Worm (Caenorhabditis elegans): Measurements from ENCODE around the gene F53A9.7.

Gene F53A9.7

DNA sequence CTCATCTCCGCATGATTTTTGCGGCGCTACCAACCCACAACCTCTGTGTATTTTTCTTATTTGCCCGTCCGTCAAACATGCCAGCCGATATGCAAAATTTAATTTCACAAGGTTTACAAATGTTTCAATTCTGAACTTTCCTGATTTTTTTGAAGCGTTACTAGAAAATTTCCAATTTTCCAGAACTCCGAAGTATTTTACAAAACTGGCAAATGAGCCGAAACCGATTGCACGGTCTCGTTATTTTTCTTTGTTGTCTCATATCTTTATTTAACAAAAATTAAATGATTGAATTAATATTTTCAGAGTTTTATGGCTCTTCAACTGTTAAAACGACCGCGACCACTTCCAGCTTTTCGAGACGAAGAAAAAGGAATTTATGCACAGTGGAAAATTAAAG lies 8.7 kb downstream of the F53A9.7 start, which contains the start of gene F53A9.3:
TSS of gene F53A9.3 (plus strand) at position 301 of the 400 bp plus-strand sequence.
- TF ChIP-seq snpc-4 (GFP tag; optimal IDR thresholded peaks at IDR 0.05): no peak
- TF ChIP-seq snpc-4 (tag; optimal IDR thresholded peaks at IDR 0.05): no peak
- no peak for TF ChIP-seq ceh-40 (GFP tag; IDR thresholded peaks at IDR 0.05)
- TF ChIP-seq unc-130 (GFP tag; optimal IDR thresholded peaks at IDR 0.05): no peak
- TF ChIP-seq T26A5.8 (tag; optimal IDR thresholded peaks at IDR 0.05): no peak
- TF ChIP-seq rec-8 (tag; optimal IDR thresholded peaks at IDR 0.05): no peak
- no peak for TF ChIP-seq F39B2.1 (GFP tag; IDR thresholded peaks at IDR 0.05)
- TF ChIP-seq K12H6.12 (tag; optimal IDR thresholded peaks at IDR 0.05): no peak
- no peak for TF ChIP-seq Y56A3A.18 (GFP tag; IDR thresholded peaks at IDR 0.05)
- TF ChIP-seq ceh-100 (GFP tag; IDR thresholded peaks at IDR 0.05): no peak
- TF ChIP-seq ztf-6 (GFP tag; IDR thresholded peaks at IDR 0.05): no peak
- TF ChIP-seq atf-7 (tag; optimal IDR thresholded peaks at IDR 0.05): no peak
- no peak for TF ChIP-seq mes-4 (tag; optimal IDR thresholded peaks at IDR 0.05)

DNA sequence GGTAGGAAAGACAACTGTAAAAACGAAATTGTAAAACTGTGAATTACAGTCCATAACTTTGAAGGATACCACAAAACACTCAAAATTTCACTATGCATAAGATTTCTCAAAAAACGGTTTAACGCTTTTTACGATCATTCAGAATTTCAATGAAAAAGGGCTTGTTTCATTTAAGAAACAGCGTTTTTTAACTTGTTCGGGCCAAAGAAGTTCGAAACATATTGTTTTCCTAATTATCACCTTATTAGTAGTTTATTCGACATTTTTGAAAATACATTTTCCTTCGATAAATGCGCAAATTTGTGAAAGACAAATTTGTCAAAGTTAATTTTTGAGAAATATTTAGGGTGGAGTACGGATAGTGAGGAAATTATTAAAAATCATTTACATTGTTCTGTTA lies 11.9 kb downstream of the F53A9.7 start:
- TF ChIP-seq F57A8.1 (GFP tag; optimal IDR thresholded peaks at IDR 0.05): no peak
- no peak for TF ChIP-seq tbx-9 (tag; optimal IDR thresholded peaks at IDR 0.05; ENCODE audit: borderline replicate concordance)
- TF ChIP-seq attf-3 (GFP tag; conservative IDR thresholded peaks at IDR 0.05): no peak
- TF ChIP-seq egrh-3 (GFP tag; IDR thresholded peaks at IDR 0.05): no peak

DNA sequence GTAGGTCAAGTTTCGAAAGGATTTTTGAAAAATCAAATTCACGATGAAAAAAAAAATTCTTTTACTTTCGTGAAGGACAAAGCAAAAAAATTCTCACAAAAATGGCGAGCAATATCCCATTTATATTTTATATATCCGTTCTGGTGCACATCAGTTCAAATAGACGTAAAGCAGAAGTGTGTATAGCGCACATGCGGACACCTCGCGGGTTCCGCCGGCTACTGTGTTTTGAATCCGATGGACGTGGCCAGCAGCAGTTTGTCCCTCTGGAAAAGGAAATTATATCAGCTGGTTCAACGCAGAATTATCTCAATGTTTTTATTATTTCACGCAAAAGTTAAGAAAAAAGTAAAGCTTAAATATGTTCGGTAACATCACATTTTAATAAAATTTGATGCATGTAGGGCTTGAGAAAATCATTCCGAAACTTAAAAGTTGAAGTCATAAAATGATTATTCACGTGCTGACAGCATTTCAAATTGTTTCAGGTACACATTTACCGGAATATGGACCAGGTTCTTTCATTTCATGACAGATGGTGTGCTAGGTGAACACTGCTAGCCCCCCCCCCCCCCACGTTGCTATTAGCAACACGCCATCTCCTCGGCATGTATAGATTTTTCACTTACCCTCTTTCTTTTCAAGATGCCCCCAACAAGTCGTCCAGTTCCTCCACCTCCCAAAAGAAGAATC lies 12.9 kb downstream of the F53A9.7 start, which contains the start of gene jbts-14:
TSS of gene jbts-14 (plus strand) at position 643 of the 693 bp plus-strand sequence.
- peak; percentile 86 for TF ChIP-seq snpc-1.1 (tag; optimal IDR thresholded peaks at IDR 0.05; ENCODE audit: insufficient read depth)
- peak; percentile 30 for TF ChIP-seq snpc-3.4 (tag; optimal IDR thresholded peaks at IDR 0.05)
- no peak for TF ChIP-seq nhr-179 (tag; optimal IDR thresholded peaks at IDR 0.05)
- peak; percentile 63 for TF ChIP-seq snpc-4 (GFP tag; optimal IDR thresholded peaks at IDR 0.05)
- peak in 2 of 4 experiments; percentile 80 to 90 for TF ChIP-seq snpc-4 (tag; optimal IDR thresholded peaks at IDR 0.05)

DNA sequence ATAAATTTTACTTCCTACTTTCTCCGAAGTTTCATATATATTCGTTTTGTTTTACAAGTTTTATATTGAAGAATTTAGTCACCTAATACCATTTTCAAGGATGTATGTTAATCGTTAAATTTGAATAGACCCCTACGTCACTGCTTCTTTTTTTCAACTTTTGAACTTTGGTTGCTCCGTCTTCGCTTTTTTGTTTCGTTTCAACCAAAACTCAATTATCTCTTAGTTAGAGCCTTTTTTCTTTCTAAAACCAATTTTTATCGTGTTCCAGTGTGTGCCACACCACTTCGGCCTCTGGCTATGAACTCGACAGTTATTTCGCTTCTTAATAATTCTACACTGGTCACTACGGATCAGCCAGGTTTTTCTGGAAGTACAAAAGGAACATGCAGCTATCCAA lies 19.2 kb downstream of the F53A9.7 start, which contains the start of gene frpr-8:
TSS of gene frpr-8 (plus strand) at position 301 of the 400 bp plus-strand sequence.
- no peak for TF ChIP-seq snpc-1.1 (tag; optimal IDR thresholded peaks at IDR 0.05; ENCODE audit: insufficient read depth)
- no peak for TF ChIP-seq B0035.1 (tag; optimal IDR thresholded peaks at IDR 0.05)
- no peak for TF ChIP-seq madf-3 (GFP tag; IDR thresholded peaks at IDR 0.05)
- TF ChIP-seq dox-1 (GFP tag; IDR thresholded peaks at IDR 0.05): no peak
- TF ChIP-seq Y53G8AR.9 (GFP tag; conservative IDR thresholded peaks at IDR 0.05): no peak

DNA sequence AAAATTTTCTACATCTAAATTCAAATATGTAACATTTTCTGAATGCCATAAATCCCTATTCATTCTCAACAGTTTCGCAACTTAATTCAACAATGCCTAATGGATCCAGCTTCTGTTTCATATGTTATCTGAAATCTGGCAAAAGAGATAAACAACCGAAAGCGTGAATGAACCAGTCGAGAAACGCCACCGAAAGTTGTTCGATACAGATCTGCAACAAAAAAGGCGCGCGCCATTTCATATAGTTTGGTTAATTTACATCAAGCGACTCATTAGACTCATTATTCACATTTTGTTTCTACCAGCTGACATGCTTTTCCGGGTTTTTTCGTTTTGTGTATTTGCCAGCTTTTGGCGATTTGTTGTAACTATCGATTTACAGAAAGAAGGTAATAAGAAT lies 35.1 kb downstream of the F53A9.7 start, which contains the start of gene K09E2.1:
TSS of gene K09E2.1 (plus strand) at position 301 of the 400 bp plus-strand sequence.
- TF ChIP-seq ama-1 (optimal IDR thresholded peaks at IDR 0.05) (no peak), ama-1 (GFP tag; optimal IDR thresholded peaks at IDR 0.05) (no peak), dox-1 (GFP tag; IDR thresholded peaks at IDR 0.05) (no peak), C17E4.6 (GFP tag; IDR thresholded peaks at IDR 0.05) (no peak), ztf-18 (tag; optimal IDR thresholded peaks at IDR 0.05) (no peak), K11D2.4 (GFP tag; IDR thresholded peaks at IDR 0.05) (no peak), B0261.1 (tag; optimal IDR thresholded peaks at IDR 0.05) (no peak), ztf-26 (tag; optimal IDR thresholded peaks at IDR 0.05) (no peak), F57C9.4 (tag; optimal IDR thresholded peaks at IDR 0.05) (no peak), lsl-1 (GFP tag; optimal IDR thresholded peaks at IDR 0.05) (no peak), lin-26 (GFP tag; IDR thresholded peaks at IDR 0.05) (no peak)

Measured in whole organism, young adult.